Worm (Caenorhabditis elegans): Measurements from ENCODE around the gene T21D12.14.

- TF ChIP-seq sem-4 (tag; optimal IDR thresholded peaks at IDR 0.05) = no peak
- no peak for TF ChIP-seq ama-1 (optimal IDR thresholded peaks at IDR 0.05)
- TF ChIP-seq nhr-237 (tag; optimal IDR thresholded peaks at IDR 0.05) = no peak
- no peak for TF ChIP-seq nhr-11 (tag; optimal IDR thresholded peaks at IDR 0.05)
- no peak for TF ChIP-seq ceh-16 (tag; optimal IDR thresholded peaks at IDR 0.05)
- no peak for TF ChIP-seq zag-1 (tag; optimal IDR thresholded peaks at IDR 0.05)
- no peak for TF ChIP-seq elt-1 (tag; optimal IDR thresholded peaks at IDR 0.05)
- no peak for TF ChIP-seq lin-13 (GFP tag; optimal IDR thresholded peaks at IDR 0.05)
Measured at ce11 chrIV:282008-282407, 5.9 kb downstream of the T21D12.14 start.

All from whole organism, L2 larva.